Worm (Caenorhabditis elegans) whole organism, L3 larva: Measurements from ENCODE around the gene prcc-1.

ENCODE experiments used
- aly-2 ChIP-seq: fragments of 150-350 bp; optimal IDR thresholded peaks from 2 replicates; lab custom pipeline; 2014; ENCODE audit warnings: missing biosample characterization, missing genetic modification characterization
- ceh-28 ChIP-seq: fragments of 150-350 bp; optimal IDR thresholded peaks from 2 replicates; lab custom pipeline; 2014; ENCODE audit warnings: missing biosample characterization, missing genetic modification reagents, missing genetic modification characterization
- daf-12 ChIP-seq: fragments of 150-350 bp; optimal IDR thresholded peaks from 2 replicates; lab custom pipeline; 2014; ENCODE audit warnings: missing biosample characterization, missing genetic modification reagents, missing genetic modification characterization
- fkh-10 ChIP-seq: sonication (generic microtip); optimal IDR thresholded peaks from 2 replicates; lab custom pipeline; 2017; ENCODE audit warnings: missing biosample characterization, missing genetic modification reagents, missing genetic modification characterization
- lin-15B ChIP-seq: fragments of 150-350 bp; optimal IDR thresholded peaks from 2 replicates; lab custom pipeline; 2014; ENCODE audit warnings: missing biosample characterization, missing genetic modification characterization
- nfya-1 ChIP-seq: sonication (generic microtip); optimal IDR thresholded peaks from 2 replicates; lab custom pipeline; 2017; ENCODE audit warnings: missing genetic modification characterization, mild to moderate bottlenecking, missing compliant biosample characterization, antibody characterized with exemption, moderate library complexity; ENCODE audit not compliant: insufficient read depth
- nhr-25 ChIP-seq: sonication (generic microtip); optimal IDR thresholded peaks from 2 replicates; lab custom pipeline; 2017; ENCODE audit warnings: missing biosample characterization, missing genetic modification characterization
- nhr-28 ChIP-seq: fragments of 150-350 bp; optimal IDR thresholded peaks from 2 replicates; lab custom pipeline; 2014; ENCODE audit warnings: missing biosample characterization, missing genetic modification characterization
- sea-2 ChIP-seq: fragments of 150-350 bp; sonication (generic microtip); optimal IDR thresholded peaks from 4 replicates; lab custom pipeline; 2014; ENCODE audit warnings: missing biosample characterization, missing genetic modification reagents, missing genetic modification characterization
- unc-62 ChIP-seq: fragments of 150-350 bp; sonication (generic microtip); optimal IDR thresholded peaks from 4 replicates; lab custom pipeline; 2014; ENCODE audit warnings: missing biosample characterization, missing genetic modification reagents, missing genetic modification characterization
- ztf-11 ChIP-seq: fragments of 150-350 bp; optimal IDR thresholded peaks from 2 replicates; lab custom pipeline; 2014; ENCODE audit warnings: missing biosample characterization, missing genetic modification characterization

- TF ChIP-seq lin-15B (tag; lab: Kevin White, UChicago) = no peak
- TF ChIP-seq ztf-11 (tag; lab: Kevin White, UChicago) = no peak
- TF ChIP-seq ceh-28 (tag; lab: Kevin White, UChicago) = no peak
- no peak for TF ChIP-seq daf-12 (tag; lab: Kevin White, UChicago)
- TF ChIP-seq nhr-28 = no peak
- TF ChIP-seq nfya-1 = no peak
- no peak for TF ChIP-seq aly-2 (tag; lab: Kevin White, UChicago)
- no peak for TF ChIP-seq fkh-10
- no peak for TF ChIP-seq unc-62 (GFP tag; lab: Kevin White, UChicago)
- peak; percentile 79 for TF ChIP-seq nhr-25
- TF ChIP-seq sea-2 (GFP tag; lab: Kevin White, UChicago) = no peak
These were observed 14.5 kb downstream of the prcc-1 start, which contains the start of gene C39E9.8 for ce11 chrIV:13079119-13079518.
